Fruit fly (Drosophila melanogaster): ENCODE data around the gene CG4743.
A peak's percentile ranks its signal among the peaks of the same experiment; 100 is the strongest.

The CG4743 gene

dm6 chr3R:25694167-25694689 lies 13.9 kb upstream of the CG4743 start (continued):
- TF ChIP-seq Hr51 (GFP tag; optimal IDR thresholded peaks at IDR 0.05) = peak in 1 of 2 experiments; percentile 14
- TF ChIP-seq CG15269 (tag; optimal IDR thresholded peaks at IDR 0.05) = peak; percentile 4
- TF ChIP-seq CG4730 (GFP tag; IDR thresholded peaks at IDR 0.05) = 0 out of 2 replicates have a peak, but pooled peaks have one; percentile 9
- TF ChIP-seq Hand (GFP tag; optimal IDR thresholded peaks at IDR 0.05) = no peak
- no peak for TF ChIP-seq ranshi (GFP tag; IDR thresholded peaks at IDR 0.05)
- 0 out of 3 replicates have a peak, but pooled peaks have one; percentile 43 for TF ChIP-seq dysf (GFP tag; IDR thresholded peaks at IDR 0.05)
- no peak for TF ChIP-seq CG10462 (GFP tag; optimal IDR thresholded peaks at IDR 0.05)

- TF ChIP-seq MESR4 (GFP tag; optimal IDR thresholded peaks at IDR 0.05) = peak; percentile 58
- TF ChIP-seq ato (GFP tag; IDR thresholded peaks at IDR 0.05; ENCODE audit: partially characterized antibody) = peak; percentile 32; the same call in 1 of the 2 replicates
- peak; percentile 84 for TF ChIP-seq Dref (GFP tag; IDR thresholded peaks at IDR 0.05)
- no peak for TF ChIP-seq Mrtf (GFP tag; IDR thresholded peaks at IDR 0.05)
- TF ChIP-seq stwl (tag; optimal IDR thresholded peaks at IDR 0.05) = peak; percentile 84
- peak; percentile 18 for TF ChIP-seq phol (tag; optimal IDR thresholded peaks at IDR 0.05)
- peak; percentile 31 for TF ChIP-seq HmgZ (tag; optimal IDR thresholded peaks at IDR 0.05)
- TF ChIP-seq CG7963 (GFP tag; IDR thresholded peaks at IDR 0.05; ENCODE audit: partially characterized antibody) = peak; percentile 60; the same call in 1 of the 3 replicates
- TF ChIP-seq Med (GFP tag) = peak; percentile 48
- TF ChIP-seq BEAF-32 (GFP tag; optimal IDR thresholded peaks at IDR 0.05) = peak; percentile 62
- no peak for TF ChIP-seq Ravus (GFP tag; IDR thresholded peaks at IDR 0.05)
- no peak for TF ChIP-seq wor (GFP tag; IDR thresholded peaks at IDR 0.05)
- TF ChIP-seq CoRest (tag; optimal IDR thresholded peaks at IDR 0.05) = no peak
- no peak for TF ChIP-seq CG2678 (tag; optimal IDR thresholded peaks at IDR 0.05)
- TF ChIP-seq CG9797 (GFP tag; optimal IDR thresholded peaks at IDR 0.05) = peak; percentile 54
- peak; percentile 60; the same call in 2 of the 3 replicates for TF ChIP-seq CG34224 (GFP tag; IDR thresholded peaks at IDR 0.05; ENCODE audit: partially characterized antibody)
- TF ChIP-seq Abd-B (GFP tag; optimal IDR thresholded peaks at IDR 0.05) = no peak
- TF ChIP-seq lov (optimal IDR thresholded peaks at IDR 0.05) = no peak
- no peak for TF ChIP-seq lov (GFP tag; IDR thresholded peaks at IDR 0.05)
- TF ChIP-seq maf-S (GFP tag; optimal IDR thresholded peaks at IDR 0.05) = no peak
- TF ChIP-seq Sry-δ (GFP tag; optimal IDR thresholded peaks at IDR 0.05) = peak; percentile 67
- TF ChIP-seq amos (GFP tag; IDR thresholded peaks at IDR 0.05; ENCODE audit: partially characterized antibody) = peak; percentile 56; the same call in 1 of the 2 replicates
- TF ChIP-seq Scr (GFP tag; IDR thresholded peaks at IDR 0.05; ENCODE audit: partially characterized antibody) = peak; percentile 61
- TF ChIP-seq Pdp1 (GFP tag; optimal IDR thresholded peaks at IDR 0.05) = peak in 1 of 2 experiments; percentile 99
- TF ChIP-seq CG14667 (GFP tag; IDR thresholded peaks at IDR 0.05) = no peak
- peak; percentile 57; the same call in 2 of the 3 replicates for TF ChIP-seq CG14860 (GFP tag; IDR thresholded peaks at IDR 0.05; ENCODE audit: partially characterized antibody)
- TF ChIP-seq pzg (GFP tag; optimal IDR thresholded peaks at IDR 0.05) = peak; percentile 75
- TF ChIP-seq trem (tag; optimal IDR thresholded peaks at IDR 0.05) = peak; percentile 53
- TF ChIP-seq unc-4 (GFP tag; IDR thresholded peaks at IDR 0.05; ENCODE audit: partially characterized antibody) = peak; percentile 66
- TF ChIP-seq CG4617 (GFP tag; optimal IDR thresholded peaks at IDR 0.05; ENCODE audit: borderline replicate concordance) = peak; percentile 34
- TF ChIP-seq Fer2 (tag; optimal IDR thresholded peaks at IDR 0.05) = no peak
- peak; percentile 36 for TF ChIP-seq ftz-f1 (GFP tag; optimal IDR thresholded peaks at IDR 0.05)
- TF ChIP-seq CG1024 (GFP tag; IDR thresholded peaks at IDR 0.05) = no peak
- TF ChIP-seq gsb (GFP tag; IDR thresholded peaks at IDR 0.05) = no peak
- no peak for TF ChIP-seq sqz (GFP tag; optimal IDR thresholded peaks at IDR 0.05)
- TF ChIP-seq Dp (GFP tag; optimal IDR thresholded peaks at IDR 0.05) = peak; percentile 83
- TF ChIP-seq tgo (GFP tag; IDR thresholded peaks at IDR 0.05) = no peak
- TF ChIP-seq Ets97D (GFP tag; optimal IDR thresholded peaks at IDR 0.05) = peak; percentile 64
- peak; percentile 11 for TF ChIP-seq CG10147 (GFP tag; optimal IDR thresholded peaks at IDR 0.05)
Measured at dm6 chr3R:25686698-25687420, 6.5 kb upstream of the CG4743 start, which contains the start of gene CLS. Gene CLS, minus strand, starts transcription at chr3R:25687370.

All from whole organism, embryonic.